Worm (Caenorhabditis elegans) whole organism, L4/young adult: ENCODE results near the gene coel-1.

Source experiments
- dao-5 ChIP-seq: sonication (generic microtip); optimal IDR thresholded peaks from 2 replicates; lab custom pipeline; 2016; ENCODE audit warnings: missing genotype, missing genetic modification characterization, moderate library complexity, missing compliant biosample characterization
- him-1 ChIP-seq: sonication (generic microtip); optimal IDR thresholded peaks from 2 replicates; lab custom pipeline; 2016; ENCODE audit warnings: missing genotype, missing genetic modification reagents, missing genetic modification characterization, missing compliant biosample characterization

DNA sequence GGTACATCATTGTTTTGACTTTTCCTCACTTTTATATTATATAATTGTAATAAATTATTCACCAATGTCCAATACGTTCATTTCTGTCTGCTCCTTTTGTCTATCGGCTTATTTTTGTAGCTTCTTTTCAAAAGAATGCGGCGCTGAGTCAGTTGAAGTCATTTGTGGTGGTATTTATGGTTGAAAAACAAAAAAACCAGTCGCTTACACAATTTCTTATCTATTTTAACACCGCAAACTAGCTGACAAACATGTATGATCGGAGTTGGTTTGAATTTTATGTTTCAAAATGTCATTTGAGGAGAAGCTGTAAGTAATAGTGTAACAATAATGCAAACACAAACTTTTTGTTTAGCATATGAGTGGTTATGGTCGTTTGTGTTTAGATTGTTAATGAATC lies 18.5 kb downstream of the coel-1 start, which contains the start of gene ets-10:
- TF ChIP-seq him-1: no peak
- TF ChIP-seq dao-5: no peak
